Worm (Caenorhabditis elegans): ENCODE data around the gene C34F11.5.
"Not testable (repeated sequence)": the region's sequence is repeated elsewhere in the genome, so short reads cannot be mapped to it uniquely, and the experiment has no call there.

The C34F11.5 gene

DNA sequence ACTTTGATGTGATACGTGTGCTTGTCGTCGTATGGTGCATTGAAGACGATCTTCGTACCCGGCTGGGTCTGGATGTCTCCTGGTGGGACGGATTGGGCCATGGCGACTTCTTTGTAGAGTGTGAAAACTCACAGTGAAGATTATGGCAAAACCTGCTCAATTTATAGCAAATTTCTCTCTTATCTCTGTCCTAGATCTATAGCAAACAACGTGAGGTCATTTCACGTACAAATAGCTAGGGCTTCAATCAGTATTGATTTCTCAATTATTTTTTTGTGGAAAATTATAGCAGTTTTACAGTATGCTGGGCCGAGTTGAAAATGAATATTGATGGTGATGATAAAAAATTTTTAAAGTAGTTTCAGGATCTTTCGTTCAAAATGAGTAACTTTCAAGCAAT, 38.6 kb upstream of the C34F11.5 start, which contains the start of gene msp-45:
Gene msp-45, minus strand, starts transcription at position 101 of the 400 bp plus-strand sequence.
- no peak for TF ChIP-seq F49E8.2 (tag; optimal IDR thresholded peaks at IDR 0.05; ENCODE audit: insufficient read depth)
- no peak for TF ChIP-seq F10E7.11 (tag; optimal IDR thresholded peaks at IDR 0.05)
- TF ChIP-seq egl-18 (GFP tag; IDR thresholded peaks at IDR 0.05), result no peak
- no peak for TF ChIP-seq akir-1 (GFP tag; optimal IDR thresholded peaks at IDR 0.05)

DNA sequence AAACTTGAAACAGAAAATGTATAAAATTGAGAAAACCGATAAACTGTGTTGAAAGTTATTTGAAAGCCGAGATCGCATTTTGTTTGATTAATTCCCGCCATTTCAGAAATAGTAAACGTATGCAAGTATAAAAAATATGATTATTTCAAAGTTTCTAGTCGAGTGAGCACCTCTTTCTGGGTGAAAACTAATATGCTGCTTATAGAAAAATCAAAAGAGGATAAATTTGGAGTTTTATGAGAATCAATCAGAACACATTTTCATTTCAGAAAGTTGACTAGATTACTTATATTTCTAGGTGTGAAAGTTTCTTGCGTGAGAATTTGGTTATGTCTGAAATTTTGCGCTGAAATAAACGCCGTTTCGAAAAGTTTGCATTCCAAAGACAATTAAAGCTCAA, 38.1 kb upstream of the C34F11.5 start, which contains the start of gene srb-13:
Gene srb-13, minus strand, starts transcription at position 101 of the 400 bp plus-strand sequence.
- no peak for TF ChIP-seq hlh-12 (tag; optimal IDR thresholded peaks at IDR 0.05)

DNA sequence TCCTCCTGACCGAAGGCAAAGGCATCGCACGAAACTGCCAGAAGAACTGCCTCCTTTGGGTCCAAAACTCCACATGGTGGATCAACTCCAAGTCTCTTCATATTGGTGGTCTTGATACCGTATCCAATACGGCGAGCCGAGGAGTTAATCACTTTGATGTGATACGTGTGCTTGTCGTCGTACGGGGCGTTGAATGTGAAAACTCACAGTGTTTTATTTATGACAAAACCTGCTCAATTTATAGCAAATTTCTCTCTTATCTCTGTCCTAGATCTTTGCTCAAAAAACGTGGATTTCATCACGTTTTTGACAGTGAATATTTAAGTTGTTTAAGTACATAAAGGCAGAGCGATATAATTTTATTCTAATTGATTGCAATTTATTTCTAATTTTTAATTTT, 36.8 kb upstream of the C34F11.5 start, which contains the start of gene F58A6.9:
Gene F58A6.9, minus strand, starts transcription at position 101 of the 400 bp plus-strand sequence.
- TF ChIP-seq aptf-3, bed-1, mcd-1 (GFP tag; IDR thresholded peaks at IDR 0.05): not testable (repeated sequence)

DNA sequence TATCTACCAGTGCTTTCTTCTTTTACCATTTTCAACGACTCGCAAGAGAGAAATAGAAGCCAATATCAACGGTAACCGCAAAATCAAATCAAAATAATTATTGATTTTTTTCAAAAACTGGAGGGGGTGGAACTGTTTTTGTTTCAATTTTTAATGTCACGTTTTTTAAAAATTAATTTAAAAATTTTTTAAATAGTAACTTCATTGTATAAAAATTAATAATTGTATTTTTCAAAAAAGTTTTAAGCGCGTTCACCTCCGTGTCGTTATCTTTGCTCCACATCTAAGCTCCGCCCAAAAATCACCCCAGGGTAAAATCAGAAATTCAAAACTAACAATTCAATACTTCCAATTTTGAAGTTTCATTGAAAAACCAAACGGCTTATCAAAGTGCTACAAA, 34.5 kb upstream of the C34F11.5 start, which contains the start of gene C27D6.11:
Gene C27D6.11, minus strand, starts transcription at position 101 of the 400 bp plus-strand sequence.
- TF ChIP-seq ceh-79 (tag; optimal IDR thresholded peaks at IDR 0.05), result no peak
- TF ChIP-seq snpc-3.4 (tag; optimal IDR thresholded peaks at IDR 0.05), result no peak
- TF ChIP-seq ztf-28 (GFP tag; IDR thresholded peaks at IDR 0.05), result no peak
- no peak for TF ChIP-seq nhr-120 (GFP tag; IDR thresholded peaks at IDR 0.05)
- no peak for TF ChIP-seq ztf-22 (GFP tag; optimal IDR thresholded peaks at IDR 0.05)
- no peak for TF ChIP-seq attf-3 (GFP tag; conservative IDR thresholded peaks at IDR 0.05)
- TF ChIP-seq hrde-1 (tag; optimal IDR thresholded peaks at IDR 0.05; ENCODE audit: borderline replicate concordance), result no peak
- TF ChIP-seq lin-40 (tag; optimal IDR thresholded peaks at IDR 0.05), result no peak
- no peak for TF ChIP-seq somi-1 (GFP tag; optimal IDR thresholded peaks at IDR 0.05)
- TF ChIP-seq Y53G8AR.9 (GFP tag; conservative IDR thresholded peaks at IDR 0.05), result no peak
- no peak for TF ChIP-seq mcd-1 (GFP tag; IDR thresholded peaks at IDR 0.05)
- no peak for TF ChIP-seq madf-8 (GFP tag; conservative IDR thresholded peaks at IDR 0.05)
- TF ChIP-seq akir-1 (GFP tag; optimal IDR thresholded peaks at IDR 0.05), result no peak
- TF ChIP-seq bed-1 (GFP tag; IDR thresholded peaks at IDR 0.05), result no peak
- no peak for TF ChIP-seq cebp-2 (GFP tag; IDR thresholded peaks at IDR 0.05)
- TF ChIP-seq Y67H2A.10 (GFP tag; conservative IDR thresholded peaks at IDR 0.05), result no peak
- no peak for TF ChIP-seq F33H1.4 (GFP tag; IDR thresholded peaks at IDR 0.05)
- TF ChIP-seq attf-5 (GFP tag; optimal IDR thresholded peaks at IDR 0.05), result no peak

DNA sequence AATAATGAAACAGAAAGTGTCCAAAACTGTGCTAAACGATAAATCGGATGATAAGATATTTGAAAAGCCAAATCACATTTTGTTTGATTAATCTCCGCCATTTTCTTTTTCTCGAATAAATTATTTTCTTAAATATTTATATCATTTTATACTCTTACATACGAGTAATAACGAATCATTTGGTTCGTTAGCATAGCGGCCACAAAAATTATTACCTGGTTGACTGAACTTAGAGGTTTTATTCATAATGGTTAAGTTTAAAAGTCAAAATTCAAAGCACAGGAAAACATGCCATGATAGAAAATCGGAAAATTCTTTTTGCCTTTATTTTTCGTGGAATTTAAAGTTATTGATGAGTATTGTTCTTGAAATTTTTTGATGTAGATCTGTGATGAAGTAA, 32.3 kb upstream of the C34F11.5 start, which contains the start of gene srb-5:
Gene srb-5, minus strand, starts transcription at position 101 of the 400 bp plus-strand sequence.
- TF ChIP-seq F49E8.2 (tag; optimal IDR thresholded peaks at IDR 0.05; ENCODE audit: insufficient read depth) (no peak), him-1 (tag; optimal IDR thresholded peaks at IDR 0.05) (no peak), hlh-12 (tag; optimal IDR thresholded peaks at IDR 0.05) (no peak), fkh-3 (tag; optimal IDR thresholded peaks at IDR 0.05) (no peak), dpff-1 (tag; optimal IDR thresholded peaks at IDR 0.05) (no peak), snpc-1.1 (tag; optimal IDR thresholded peaks at IDR 0.05; ENCODE audit: insufficient read depth) (no peak)

DNA sequence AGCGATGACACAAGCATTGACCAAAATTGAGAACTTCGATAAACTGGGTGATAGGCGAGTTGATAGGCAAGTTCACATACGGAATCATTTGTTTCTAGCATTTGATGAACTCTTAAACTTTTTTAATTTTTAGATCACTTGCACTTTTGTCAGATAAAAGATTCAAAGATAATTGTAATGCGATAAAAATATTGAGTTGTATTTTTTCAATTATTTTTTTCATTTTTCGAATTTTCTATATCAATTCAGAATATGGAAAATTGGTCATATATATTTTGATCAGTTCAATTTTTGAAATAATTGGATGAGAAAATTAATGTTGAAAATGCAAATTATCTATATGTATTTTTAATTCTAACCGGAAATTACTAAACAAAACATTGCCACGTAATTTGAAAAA, 28.9 kb upstream of the C34F11.5 start, which contains the start of gene srb-3:
Gene srb-3, minus strand, starts transcription at position 101 of the 400 bp plus-strand sequence.
- TF ChIP-seq chd-7 (tag; optimal IDR thresholded peaks at IDR 0.05) (no peak), madf-6 (GFP tag; IDR thresholded peaks at IDR 0.05) (no peak), F49E8.2 (tag; optimal IDR thresholded peaks at IDR 0.05; ENCODE audit: insufficient read depth) (no peak), T07F8.4 (tag; optimal IDR thresholded peaks at IDR 0.05) (no peak), K12H6.12 (tag; optimal IDR thresholded peaks at IDR 0.05) (no peak), snpc-1.1 (tag; optimal IDR thresholded peaks at IDR 0.05; ENCODE audit: insufficient read depth) (no peak), rec-8 (tag; optimal IDR thresholded peaks at IDR 0.05) (no peak), hmg-1.2 (GFP tag; IDR thresholded peaks at IDR 0.05) (no peak), sea-2 (GFP tag; IDR thresholded peaks at IDR 0.05) (no peak), ztf-25 (GFP tag; IDR thresholded peaks at IDR 0.05) (no peak), lin-40 (tag; optimal IDR thresholded peaks at IDR 0.05) (no peak), nhr-120 (GFP tag; IDR thresholded peaks at IDR 0.05) (no peak), let-526 (GFP tag; IDR thresholded peaks at IDR 0.05) (no peak), Y67H2A.10 (GFP tag; conservative IDR thresholded peaks at IDR 0.05) (no peak), let-607 (tag; optimal IDR thresholded peaks at IDR 0.05) (no peak)
